Fruit fly (Drosophila melanogaster): ENCODE data around the gene CG9917.

DNA sequence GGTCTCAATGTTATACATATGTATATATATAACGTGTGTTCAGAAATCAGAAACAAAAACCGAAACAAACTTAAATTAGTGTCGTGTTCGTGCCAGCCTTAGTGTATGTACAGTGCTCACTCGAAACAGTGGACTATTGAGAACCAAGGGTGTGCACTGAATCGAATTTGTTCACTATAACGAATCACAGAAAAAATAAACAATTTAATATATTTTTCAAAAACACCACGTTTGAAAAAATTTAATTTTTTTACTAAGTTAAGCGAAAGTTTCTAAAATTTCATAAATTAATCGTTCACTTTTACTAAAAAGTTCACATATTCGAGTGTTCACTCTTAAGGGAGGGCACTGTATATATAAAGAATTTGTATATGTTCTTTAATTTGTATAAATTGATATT lies 37.8 kb downstream of the CG9917 start:
- TF ChIP-seq ovo (GFP tag; optimal IDR thresholded peaks at IDR 0.05) (no peak), bab1 (GFP tag; optimal IDR thresholded peaks at IDR 0.05) (peak; percentile 14), Hr96 (GFP tag; optimal IDR thresholded peaks at IDR 0.05) (no peak), CG5204 (GFP tag; optimal IDR thresholded peaks at IDR 0.05) (no peak), CG1620 (GFP tag; optimal IDR thresholded peaks at IDR 0.05) (no peak), Crg-1 (GFP tag; optimal IDR thresholded peaks at IDR 0.05) (no peak), cnc (optimal IDR thresholded peaks at IDR 0.05) (no peak), cic (GFP tag; optimal IDR thresholded peaks at IDR 0.05) (no peak), Clk (GFP tag; optimal IDR thresholded peaks at IDR 0.05) (no peak), CG12768 (GFP tag; optimal IDR thresholded peaks at IDR 0.05) (no peak), CG11617 (GFP tag; optimal IDR thresholded peaks at IDR 0.05) (peak; percentile 32), toe (GFP tag; optimal IDR thresholded peaks at IDR 0.05) (no peak), Mnt (GFP tag; optimal IDR thresholded peaks at IDR 0.05) (no peak), CG7101 (tag; optimal IDR thresholded peaks at IDR 0.05) (peak; percentile 57)
